Fruit fly (Drosophila melanogaster): ENCODE data around the gene SLC5A11.

DNA sequence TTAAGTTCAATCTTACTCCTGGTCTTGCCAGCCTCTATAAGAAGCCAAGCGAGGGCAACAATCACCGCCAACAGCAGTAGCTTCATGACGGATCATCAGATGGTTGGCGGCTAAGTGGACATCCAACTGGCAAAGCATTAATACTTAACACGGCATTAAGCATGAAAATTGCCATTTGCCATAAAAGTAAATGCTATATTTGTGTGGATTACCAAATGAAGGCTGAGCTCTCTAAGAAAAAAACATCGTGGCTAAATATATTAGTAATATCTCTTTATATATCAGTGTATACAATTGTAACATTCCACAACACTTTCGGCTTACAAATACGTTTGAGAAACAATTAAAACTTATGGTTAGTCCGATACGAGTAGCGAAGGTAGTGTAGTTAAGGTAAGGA, 39.0 kb upstream of the SLC5A11 start, which contains the start of gene CG43057:
- TF ChIP-seq CG8478 (optimal IDR thresholded peaks at IDR 0.05) (no peak), CTCF (optimal IDR thresholded peaks at IDR 0.05) (no peak)

All from S2 (cell line).